ENCODE assay signal across 6 fruit fly cellular contexts in the genomic region with DNA sequence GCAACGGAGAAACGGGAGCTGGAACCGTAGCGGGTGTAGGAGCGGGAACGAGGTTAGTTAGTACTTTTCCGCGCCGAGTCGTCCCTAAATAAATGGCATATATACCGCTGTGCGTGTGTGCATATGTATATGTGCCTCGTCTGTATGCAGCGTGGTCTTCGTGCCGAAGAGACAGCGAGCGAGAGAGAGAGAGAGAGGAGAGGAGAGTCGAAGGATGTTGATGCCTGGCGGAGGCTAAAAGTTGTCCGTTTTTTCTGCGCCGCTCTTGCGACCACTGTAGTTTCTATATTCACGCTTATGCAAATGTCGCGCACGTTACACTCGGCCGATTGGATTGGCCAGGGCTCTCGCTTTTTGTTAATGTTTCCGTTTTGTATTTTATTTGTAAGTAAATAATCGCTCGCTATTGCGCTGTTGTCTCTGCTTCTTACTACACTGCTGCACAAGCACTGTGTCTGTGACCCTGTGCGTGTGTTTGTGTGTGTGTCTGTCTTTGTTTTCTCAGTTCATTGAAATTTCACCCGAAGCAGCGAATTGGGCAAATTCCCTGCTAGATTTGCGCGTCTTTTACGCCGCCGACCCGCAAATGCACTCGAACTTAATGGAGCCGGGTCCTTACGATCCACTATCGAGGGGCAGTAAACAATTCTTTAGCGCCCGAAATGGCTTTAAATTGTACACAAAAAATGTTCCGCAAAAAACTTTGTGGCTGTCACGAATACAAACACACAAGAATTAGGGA.
TF ChIP-seq lines count a peak whose summit lies in the region.

TSS of gene Rga (minus strand) at position 741 of the 742 bp plus-strand sequence.

- TF ChIP-seq CTCF in whole organism, embryonic (GFP tag; optimal IDR thresholded peaks at IDR 0.05; lab: Kevin White, UChicago) = no peak

TF ChIP-seq in whole organism, 6 proteins besides CTCF, POLR2A, EP300 and RAD21:
- TF ChIP-seq usp (GFP tag; optimal IDR thresholded peaks at IDR 0.05; lab: Kevin White, UChicago) (no peak), Dll (optimal IDR thresholded peaks at IDR 0.05; lab: Kevin White, UChicago) (peak; percentile 11)
TF ChIP-seq in whole organism: peak in this region for 1.

TF ChIP-seq in whole organism, adult, 20 proteins besides CTCF, POLR2A, EP300 and RAD21:
- no peak for TF ChIP-seq CG7101 (tag; optimal IDR thresholded peaks at IDR 0.05; lab: Kevin White, UChicago)
- peak; percentile 2 for TF ChIP-seq tj (GFP tag; optimal IDR thresholded peaks at IDR 0.05; lab: Kevin White, UChicago)
TF ChIP-seq in whole organism, adult: peak in this region for 1.

TF ChIP-seq in whole organism, embryonic, 481 proteins besides CTCF, POLR2A, EP300 and RAD21 (continues in another document):
- peak; percentile 5 for TF ChIP-seq pho (GFP tag; optimal IDR thresholded peaks at IDR 0.05; lab: Kevin White, UChicago)
- TF ChIP-seq CG7556 (GFP tag; optimal IDR thresholded peaks at IDR 0.05; lab: Kevin White, UChicago) = peak; percentile 5
- TF ChIP-seq CG32532 (GFP tag; IDR thresholded peaks at IDR 0.05; lab: Robert Waterston, UW) = 0 out of 2 replicates have a peak, but pooled peaks have one; percentile 16
- TF ChIP-seq CG6854 (GFP tag; optimal IDR thresholded peaks at IDR 0.05; lab: Kevin White, UChicago) = peak; percentile 6
- TF ChIP-seq CG17385 (GFP tag; optimal IDR thresholded peaks at IDR 0.05; lab: Kevin White, UChicago) = peak; percentile 95
- TF ChIP-seq CG10431 (GFP tag; optimal IDR thresholded peaks at IDR 0.05; lab: Kevin White, UChicago) = peak; percentile 10
- TF ChIP-seq pita (GFP tag; optimal IDR thresholded peaks at IDR 0.05; lab: Kevin White, UChicago) = no peak
- TF ChIP-seq knrl (GFP tag; IDR thresholded peaks at IDR 0.05; lab: Robert Waterston, UW; ENCODE audit: partially characterized antibody) = no peak
- TF ChIP-seq CG11695 (GFP tag; IDR thresholded peaks at IDR 0.05; lab: Robert Waterston, UW) = peak; percentile 79
- no peak for TF ChIP-seq NfI (GFP tag; optimal IDR thresholded peaks at IDR 0.05; lab: Kevin White, UChicago)
- peak in 1 of 2 experiments; percentile 63 for TF ChIP-seq Hr78 (GFP tag; optimal IDR thresholded peaks at IDR 0.05; lab: Kevin White, UChicago)
- peak; percentile 56 for TF ChIP-seq CG1832 (GFP tag; optimal IDR thresholded peaks at IDR 0.05; lab: Kevin White, UChicago)
- TF ChIP-seq insv (GFP tag; optimal IDR thresholded peaks at IDR 0.05; lab: Kevin White, UChicago) = peak in 1 of 2 experiments; percentile 36
- peak; percentile 32 for TF ChIP-seq CG9437 (GFP tag; optimal IDR thresholded peaks at IDR 0.05; lab: Kevin White, UChicago)
- no peak for TF ChIP-seq jing (GFP tag; optimal IDR thresholded peaks at IDR 0.05; lab: Kevin White, UChicago)
- TF ChIP-seq Fer1 (GFP tag; optimal IDR thresholded peaks at IDR 0.05; lab: Kevin White, UChicago) = peak; percentile 20
- no peak for TF ChIP-seq CG9609 (GFP tag; optimal IDR thresholded peaks at IDR 0.05; lab: Kevin White, UChicago)
- peak; percentile 99 for TF ChIP-seq CG15479 (GFP tag; optimal IDR thresholded peaks at IDR 0.05; lab: Kevin White, UChicago)

TF ChIP-seq in whole organism, prepupa, 60 proteins besides CTCF, POLR2A, EP300 and RAD21 (continues in another document):
- TF ChIP-seq Hr4 (GFP tag; optimal IDR thresholded peaks at IDR 0.05; lab: Kevin White, UChicago) = no peak
- TF ChIP-seq topi (GFP tag; optimal IDR thresholded peaks at IDR 0.05; lab: Kevin White, UChicago) = no peak
- peak; percentile 54 for TF ChIP-seq CG9139 (GFP tag; optimal IDR thresholded peaks at IDR 0.05; lab: Kevin White, UChicago)
- TF ChIP-seq CG31627 (GFP tag; optimal IDR thresholded peaks at IDR 0.05; lab: Kevin White, UChicago) = no peak
- peak; percentile 48 for TF ChIP-seq Eip78C (GFP tag; lab: Kevin White, UChicago)
- no peak for TF ChIP-seq CG32006 (GFP tag; optimal IDR thresholded peaks at IDR 0.05; lab: Kevin White, UChicago)
- TF ChIP-seq Sox14 (GFP tag; optimal IDR thresholded peaks at IDR 0.05; lab: Kevin White, UChicago) = peak; percentile 67
- TF ChIP-seq Lpt (GFP tag; optimal IDR thresholded peaks at IDR 0.05; lab: Kevin White, UChicago) = no peak
- TF ChIP-seq CG6808 (GFP tag; optimal IDR thresholded peaks at IDR 0.05; lab: Kevin White, UChicago) = no peak
- TF ChIP-seq CG6163 (GFP tag; IDR thresholded peaks at IDR 0.05; lab: Robert Waterston, UW) = no peak
- no peak for TF ChIP-seq CG6276 (GFP tag; optimal IDR thresholded peaks at IDR 0.05; lab: Kevin White, UChicago)
- TF ChIP-seq svp (GFP tag; lab: Kevin White, UChicago) = peak; percentile 86
- TF ChIP-seq fd85E (GFP tag; optimal IDR thresholded peaks at IDR 0.05; lab: Kevin White, UChicago) = peak; percentile 28
- no peak for TF ChIP-seq CG16779 (tag; optimal IDR thresholded peaks at IDR 0.05; lab: Kevin White, UChicago)
- TF ChIP-seq vri (GFP tag; optimal IDR thresholded peaks at IDR 0.05; lab: Kevin White, UChicago) = peak; percentile 31
- TF ChIP-seq net (GFP tag; optimal IDR thresholded peaks at IDR 0.05; lab: Kevin White, UChicago) = no peak
- TF ChIP-seq CG6854 (GFP tag; optimal IDR thresholded peaks at IDR 0.05; lab: Kevin White, UChicago) = peak; percentile 22
- TF ChIP-seq CG11762 (GFP tag; optimal IDR thresholded peaks at IDR 0.05; lab: Kevin White, UChicago; ENCODE audit: insufficient read depth) = no peak
- peak; percentile 33 to 38 for TF ChIP-seq ss (GFP tag; optimal IDR thresholded peaks at IDR 0.05; lab: Kevin White, UChicago)
- TF ChIP-seq salr (GFP tag; optimal IDR thresholded peaks at IDR 0.05; lab: Kevin White, UChicago) = no peak
- no peak for TF ChIP-seq CG11902 (GFP tag; optimal IDR thresholded peaks at IDR 0.05; lab: Kevin White, UChicago)

TF ChIP-seq in whole organism, pupa, 21 proteins besides CTCF, POLR2A, EP300 and RAD21:
- TF ChIP-seq Snoo (tag; optimal IDR thresholded peaks at IDR 0.05; lab: Kevin White, UChicago) (no peak), Pif1B (GFP tag; optimal IDR thresholded peaks at IDR 0.05; lab: Kevin White, UChicago) (no peak), gl (tag; optimal IDR thresholded peaks at IDR 0.05; lab: Kevin White, UChicago) (no peak), Ets98B (GFP tag; IDR thresholded peaks at IDR 0.05; lab: Robert Waterston, UW) (no peak), CG12605 (GFP tag; IDR thresholded peaks at IDR 0.05; lab: Robert Waterston, UW) (0 out of 2 replicates have a peak, but pooled peaks have one; percentile 24), EcR (GFP tag; optimal IDR thresholded peaks at IDR 0.05; lab: Kevin White, UChicago) (peak; percentile 85), fd96Ca (GFP tag; IDR thresholded peaks at IDR 0.05; lab: Robert Waterston, UW) (no peak), CG9948 (tag; optimal IDR thresholded peaks at IDR 0.05; lab: Kevin White, UChicago) (no peak), CG34367 (tag; optimal IDR thresholded peaks at IDR 0.05; lab: Kevin White, UChicago) (no peak), CG10348 (GFP tag; IDR thresholded peaks at IDR 0.05; lab: Robert Waterston, UW) (no peak), CG13204 (GFP tag; optimal IDR thresholded peaks at IDR 0.05; lab: Kevin White, UChicago) (no peak), CG14655 (GFP tag; optimal IDR thresholded peaks at IDR 0.05; lab: Kevin White, UChicago) (no peak), CG4496 (GFP tag; IDR thresholded peaks at IDR 0.05; lab: Robert Waterston, UW) (no peak)

TF ChIP-seq in whole organism, wandering third instar larva, 38 proteins besides CTCF, POLR2A, EP300 and RAD21:
- TF ChIP-seq Dif (GFP tag; optimal IDR thresholded peaks at IDR 0.05; lab: Kevin White, UChicago; ENCODE audit: partially characterized antibody) (peak; percentile 38), Dfd (GFP tag; optimal IDR thresholded peaks at IDR 0.05; lab: Kevin White, UChicago) (no peak), N (GFP tag; optimal IDR thresholded peaks at IDR 0.05; lab: Kevin White, UChicago) (peak; percentile 6), Hr83 (GFP tag; optimal IDR thresholded peaks at IDR 0.05; lab: Kevin White, UChicago; ENCODE audit: poor library complexity, severe bottlenecking) (no peak), psq (GFP tag; optimal IDR thresholded peaks at IDR 0.05; lab: Kevin White, UChicago) (peak; percentile 24), rgr (GFP tag; optimal IDR thresholded peaks at IDR 0.05; lab: Kevin White, UChicago) (no peak), fru (GFP tag; optimal IDR thresholded peaks at IDR 0.05; lab: Kevin White, UChicago) (peak; percentile 13), brk (GFP tag; optimal IDR thresholded peaks at IDR 0.05; lab: Kevin White, UChicago) (no peak)
